Fruit fly (Drosophila melanogaster) S2 (cell line): ENCODE measurements around the gene Cad89D.

Experiments used
- CG8478 ChIP-seq: fragments of >200 bp; optimal IDR thresholded peaks from 2 replicates; lab custom pipeline; 2018
- CTCF ChIP-seq, 2 experiments: fragments of >200 bp; optimal IDR thresholded peaks; 2 replicates each; lab custom pipeline; 2018

- TF ChIP-seq CTCF (optimal IDR thresholded peaks at IDR 0.05; lab: Kevin White, UChicago): no peak
- no peak for TF ChIP-seq CG8478 (lab: Kevin White, UChicago)
Observed at dm6 chr3R:16541932-16542331, 46.7 kb upstream of the Cad89D start.
